Worm (Caenorhabditis elegans) whole organism, L4 larva: ENCODE data around the gene skpo-1.

Source experiments
- F10B5.3 ChIP-seq: sonication (generic microtip); optimal IDR thresholded peaks from 2 replicates; lab custom pipeline; 2016; ENCODE audit warnings: mild to moderate bottlenecking, missing genetic modification characterization, missing compliant biosample characterization
- ama-1 ChIP-seq: fragments of 150-350 bp; optimal IDR thresholded peaks from 2 replicates; lab custom pipeline; 2014; ENCODE audit warnings: inconsistent platforms, mixed read lengths
- dve-1 ChIP-seq: sonication (generic microtip); optimal IDR thresholded peaks from 2 replicates; lab custom pipeline; 2017; ENCODE audit warnings: antibody characterized with exemption, mild to moderate bottlenecking, missing genetic modification characterization, missing compliant biosample characterization; ENCODE audit not compliant: insufficient read depth
- fkh-10 ChIP-seq: fragments of 150-350 bp; optimal IDR thresholded peaks from 2 replicates; lab custom pipeline; 2014; ENCODE audit warnings: missing biosample characterization, missing genetic modification reagents, missing genetic modification characterization
- jun-1 ChIP-seq: fragments of 150-350 bp; optimal IDR thresholded peaks from 2 replicates; lab custom pipeline; 2014; ENCODE audit warnings: missing biosample characterization, missing genetic modification reagents, missing genetic modification characterization
- lir-3 ChIP-seq: sonication (generic microtip); optimal IDR thresholded peaks from 2 replicates; lab custom pipeline; 2016; ENCODE audit warnings: mild to moderate bottlenecking, missing genetic modification characterization, missing compliant biosample characterization
- mdt-29 ChIP-seq: fragments of 200-800 bp; sonication (Bioruptor generic); IDR thresholded peaks from 2 replicates; pipeline ENCODE4 v1.3.6; 2022; ENCODE audit warnings: missing genetic modification reagents, missing genetic modification characterization, missing compliant biosample characterization
- mep-1 ChIP-seq: fragments of 150-350 bp; sonication (generic microtip); optimal IDR thresholded peaks from 3 replicates; lab custom pipeline; 2014; ENCODE audit warnings: missing biosample characterization, missing genetic modification characterization
- nhr-237 ChIP-seq: sonication (generic microtip); optimal IDR thresholded peaks from 2 replicates; lab custom pipeline; 2017; ENCODE audit warnings: missing biosample characterization, missing genetic modification characterization
- tag-97 ChIP-seq: fragments of 200-800 bp; sonication (Bioruptor generic); IDR thresholded peaks from 2 replicates; pipeline ENCODE4 v1.3.6; 2022; ENCODE audit warnings: missing genetic modification characterization, missing compliant biosample characterization
- vab-7 ChIP-seq: fragments of 200-800 bp; sonication (Bioruptor generic); IDR thresholded peaks from 2 replicates; pipeline ENCODE4 v1.3.6; 2022; ENCODE audit warnings: missing genetic modification reagents, missing genetic modification characterization, missing compliant biosample characterization
- zag-1 ChIP-seq: fragments of 150-350 bp; optimal IDR thresholded peaks from 2 replicates; lab custom pipeline; 2014; ENCODE audit warnings: missing biosample characterization, missing genetic modification characterization
- zfp-2 ChIP-seq: sonication (generic microtip); optimal IDR thresholded peaks from 2 replicates; lab custom pipeline; 2016; ENCODE audit warnings: mild to moderate bottlenecking, missing genetic modification characterization, missing compliant biosample characterization

ce11 chrII:8441519-8441918, 36.9 kb upstream of the skpo-1 start:
- TF ChIP-seq zfp-2 (tag; lab: Kevin White, UChicago) (no peak), tag-97 (GFP tag; lab: Robert Waterston, UW) (no peak), mep-1 (tag; lab: Kevin White, UChicago) (no peak), lir-3 (tag; lab: Kevin White, UChicago) (peak; percentile 85), F10B5.3 (tag; lab: Kevin White, UChicago) (peak; percentile 79), vab-7 (GFP tag; lab: Robert Waterston, UW) (peak; percentile 73; the same call in 1 of the 2 replicates), nhr-237 (tag; lab: Kevin White, UChicago) (no peak), dve-1 (tag; lab: Kevin White, UChicago) (no peak), jun-1 (tag; lab: Kevin White, UChicago) (no peak), zag-1 (tag; lab: Kevin White, UChicago) (no peak), fkh-10 (GFP tag; lab: Kevin White, UChicago) (no peak), mdt-29 (GFP tag; lab: Robert Waterston, UW) (peak; percentile 69; the same call in 1 of the 2 replicates), ama-1 (lab: Kevin White, UChicago) (peak; percentile 42)
